Fruit fly (Drosophila melanogaster): ENCODE data around the gene CG45071.

dm6 chr3L:15105566-15106207, at the start of gene CG45071:
- TF ChIP-seq CG3919 (GFP tag; optimal IDR thresholded peaks at IDR 0.05) (no peak), lz (GFP tag; optimal IDR thresholded peaks at IDR 0.05) (no peak), salr (GFP tag; optimal IDR thresholded peaks at IDR 0.05) (no peak), CG10669 (GFP tag; optimal IDR thresholded peaks at IDR 0.05) (no peak), Sox102F (GFP tag; optimal IDR thresholded peaks at IDR 0.05) (no peak), Hr39 (GFP tag; optimal IDR thresholded peaks at IDR 0.05) (no peak), CG9139 (GFP tag; optimal IDR thresholded peaks at IDR 0.05) (no peak), CG8119 (GFP tag; IDR thresholded peaks at IDR 0.05) (no peak), CG16779 (tag; optimal IDR thresholded peaks at IDR 0.05) (no peak), Lpt (GFP tag; optimal IDR thresholded peaks at IDR 0.05) (no peak), acj6 (GFP tag; optimal IDR thresholded peaks at IDR 0.05) (no peak), vri (GFP tag; optimal IDR thresholded peaks at IDR 0.05) (no peak), Eip75B (GFP tag; optimal IDR thresholded peaks at IDR 0.05) (no peak), Blimp-1 (GFP tag; optimal IDR thresholded peaks at IDR 0.05) (peak; percentile 49)

Data from whole organism, prepupa.